Fruit fly (Drosophila melanogaster): Measurements from ENCODE around the gene D2hgdh.

Gene D2hgdh

DNA sequence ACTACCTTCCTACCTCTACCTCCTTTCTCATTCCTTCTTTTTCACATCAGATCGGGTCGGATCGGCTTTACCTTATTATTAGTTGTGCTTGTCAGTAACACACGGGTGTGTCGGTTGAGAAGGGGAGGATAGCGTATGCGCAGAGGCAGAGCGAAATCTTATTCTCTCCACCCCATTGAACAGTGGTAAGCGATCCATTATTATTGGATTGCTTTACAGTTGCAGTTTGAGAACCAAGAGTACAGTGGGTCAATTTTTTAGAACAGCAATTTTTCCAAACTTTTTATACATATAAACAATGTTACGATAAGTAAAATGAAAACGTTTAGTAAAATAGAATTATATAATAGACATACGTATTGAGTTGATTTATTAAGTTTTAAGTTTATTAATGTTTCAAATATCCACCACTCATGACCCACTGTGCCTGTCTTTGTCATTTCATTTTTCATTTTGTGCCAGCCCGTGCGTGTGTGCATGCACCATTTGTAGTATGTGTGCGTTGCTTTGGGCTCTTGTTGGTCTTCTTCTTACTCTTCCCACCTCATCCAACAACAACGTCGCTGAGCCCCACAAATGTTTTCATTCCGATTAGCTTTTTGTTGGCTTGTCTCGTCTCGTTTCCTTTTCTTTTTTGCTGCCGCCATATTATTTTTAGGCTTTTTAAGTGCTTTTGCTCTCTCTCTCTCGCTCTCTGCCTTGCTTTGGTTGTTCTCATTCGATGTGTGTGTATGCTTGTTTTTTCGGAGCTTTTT is 3.5 kb upstream of the D2hgdh start (continued):
- peak; percentile 69 for TF ChIP-seq luna (GFP tag; optimal IDR thresholded peaks at IDR 0.05)
- TF ChIP-seq ken (GFP tag; IDR thresholded peaks at IDR 0.05) = peak; percentile 96
- peak; percentile 98 for TF ChIP-seq MTF-1 (GFP tag; optimal IDR thresholded peaks at IDR 0.05; ENCODE audit: borderline replicate concordance)
- peak; percentile 60 to 84 for TF ChIP-seq insv (GFP tag; optimal IDR thresholded peaks at IDR 0.05)
- TF ChIP-seq ems (GFP tag; optimal IDR thresholded peaks at IDR 0.05) = peak; percentile 96
- peak; percentile 97 for TF ChIP-seq corto (GFP tag; optimal IDR thresholded peaks at IDR 0.05)
- TF ChIP-seq wdn (GFP tag; IDR thresholded peaks at IDR 0.05) = peak; percentile 98
- peak; percentile 93 for TF ChIP-seq exex (tag; optimal IDR thresholded peaks at IDR 0.05)
- peak; percentile 87 for TF ChIP-seq Deaf1 (tag; optimal IDR thresholded peaks at IDR 0.05)
- TF ChIP-seq gem (tag; optimal IDR thresholded peaks at IDR 0.05) = peak; percentile 100
- TF ChIP-seq Hr51 (GFP tag; optimal IDR thresholded peaks at IDR 0.05) = peak; percentile 95 to 100
- peak; percentile 62 for TF ChIP-seq CG9876 (GFP tag; optimal IDR thresholded peaks at IDR 0.05)
- TF ChIP-seq CG13287 (GFP tag; IDR thresholded peaks at IDR 0.05; ENCODE audit: partially characterized antibody) = peak; percentile 70
- TF ChIP-seq CG10321 (GFP tag; IDR thresholded peaks at IDR 0.05) = peak; percentile 80
- peak; percentile 97 for TF ChIP-seq ase (GFP tag; IDR thresholded peaks at IDR 0.05)
- no peak for TF ChIP-seq hth (optimal IDR thresholded peaks at IDR 0.05)
- no peak for TF ChIP-seq pita (GFP tag; optimal IDR thresholded peaks at IDR 0.05)
- TF ChIP-seq E2f1 (GFP tag; IDR thresholded peaks at IDR 0.05) = peak; percentile 98
- TF ChIP-seq sc (optimal IDR thresholded peaks at IDR 0.05) = no peak
- peak; percentile 98 for TF ChIP-seq sc (GFP tag; optimal IDR thresholded peaks at IDR 0.05)
- peak; percentile 98 for TF ChIP-seq gsb (GFP tag; IDR thresholded peaks at IDR 0.05)
- TF ChIP-seq schlank (tag; optimal IDR thresholded peaks at IDR 0.05) = peak; percentile 98
- TF ChIP-seq CG13424 (tag; optimal IDR thresholded peaks at IDR 0.05) = peak; percentile 100
- peak; percentile 96 for TF ChIP-seq ro (GFP tag; IDR thresholded peaks at IDR 0.05)
- TF ChIP-seq Adf1 (GFP tag; IDR thresholded peaks at IDR 0.05) = peak; percentile 65
- peak; percentile 93 for TF ChIP-seq CG9437 (GFP tag; optimal IDR thresholded peaks at IDR 0.05)
- TF ChIP-seq Dp (GFP tag; optimal IDR thresholded peaks at IDR 0.05) = peak; percentile 8
- TF ChIP-seq CG12299 (tag; optimal IDR thresholded peaks at IDR 0.05) = peak; percentile 99
- peak; percentile 98 for TF ChIP-seq nau (GFP tag; optimal IDR thresholded peaks at IDR 0.05)
- TF ChIP-seq Sin3A (optimal IDR thresholded peaks at IDR 0.05) = no peak
- TF ChIP-seq Ravus (GFP tag; IDR thresholded peaks at IDR 0.05) = peak; percentile 97
- peak; percentile 93 for TF ChIP-seq Optix (GFP tag; IDR thresholded peaks at IDR 0.05)
- TF ChIP-seq croc (GFP tag; conservative IDR thresholded peaks at IDR 0.05) = peak; percentile 99
- no peak for TF ChIP-seq Dfd (GFP tag; optimal IDR thresholded peaks at IDR 0.05)
- TF ChIP-seq CG10209 (GFP tag; optimal IDR thresholded peaks at IDR 0.05) = peak; percentile 99
- TF ChIP-seq CG11456 (GFP tag; IDR thresholded peaks at IDR 0.05) = peak; percentile 98
- TF ChIP-seq CG15073 (GFP tag; optimal IDR thresholded peaks at IDR 0.05) = peak; percentile 89
- peak; percentile 100 for TF ChIP-seq CG12391 (tag; optimal IDR thresholded peaks at IDR 0.05)
- TF ChIP-seq bsh (GFP tag; optimal IDR thresholded peaks at IDR 0.05) = peak; percentile 93 to 100
- peak; percentile 93 for TF ChIP-seq CG12769 (tag; optimal IDR thresholded peaks at IDR 0.05)
- TF ChIP-seq Bgb (GFP tag; IDR thresholded peaks at IDR 0.05; ENCODE audit: partially characterized antibody) = peak; percentile 47; the same call in 1 of the 2 replicates
- TF ChIP-seq CG15269 (tag; optimal IDR thresholded peaks at IDR 0.05) = peak; percentile 99
- TF ChIP-seq CG10431 (GFP tag; optimal IDR thresholded peaks at IDR 0.05) = peak; percentile 98
- TF ChIP-seq Xbp1 (GFP tag; optimal IDR thresholded peaks at IDR 0.05) = peak; percentile 98
- TF ChIP-seq CG2889 (GFP tag; IDR thresholded peaks at IDR 0.05) = peak; percentile 98
- peak; percentile 96 for TF ChIP-seq CG8290 (GFP tag; optimal IDR thresholded peaks at IDR 0.05)
- TF ChIP-seq CG8290 (tag; optimal IDR thresholded peaks at IDR 0.05) = peak; percentile 88 to 94
- peak; percentile 100 for TF ChIP-seq CG2678 (tag; optimal IDR thresholded peaks at IDR 0.05)
- TF ChIP-seq tx (GFP tag; optimal IDR thresholded peaks at IDR 0.05) = peak; percentile 90
- TF ChIP-seq CG43689 (GFP tag; IDR thresholded peaks at IDR 0.05) = peak; percentile 96
